Worm (Caenorhabditis elegans): ENCODE data around the gene rei-2.

The rei-2 gene

ce11 chrX:1122198-1122597, 34.2 kb upstream of the rei-2 start (continued):
- TF ChIP-seq ets-5 (GFP tag; IDR thresholded peaks at IDR 0.05) (no peak), nhr-85 (tag) (peak; percentile 77), ces-1 (GFP tag; optimal IDR thresholded peaks at IDR 0.05) (no peak), zip-4 (GFP tag; optimal IDR thresholded peaks at IDR 0.05) (no peak), lir-3 (tag; optimal IDR thresholded peaks at IDR 0.05; ENCODE audit: poor library complexity) (peak; percentile 30), grh-1 (GFP tag; IDR thresholded peaks at IDR 0.05) (no peak), tbx-2 (tag; optimal IDR thresholded peaks at IDR 0.05) (no peak), ceh-90 (tag; optimal IDR thresholded peaks at IDR 0.05) (no peak), vab-15 (tag; optimal IDR thresholded peaks at IDR 0.05) (peak; percentile 14), efl-1 (optimal IDR thresholded peaks at IDR 0.05) (no peak), efl-1 (GFP tag; optimal IDR thresholded peaks at IDR 0.05 in 1 of 2) (no peak), nhr-20 (tag; optimal IDR thresholded peaks at IDR 0.05) (peak; percentile 25), unc-62 (GFP tag; optimal IDR thresholded peaks at IDR 0.05) (no peak), elt-3 (tag; optimal IDR thresholded peaks at IDR 0.05) (peak in 1 of 6 experiments; percentile 55), lsy-2 (tag; optimal IDR thresholded peaks at IDR 0.05) (peak in 1 of 2 experiments; percentile 64), nhr-77 (tag; optimal IDR thresholded peaks at IDR 0.05) (no peak), ceh-88 (GFP tag; IDR thresholded peaks at IDR 0.05) (no peak), C16A3.4 (tag; optimal IDR thresholded peaks at IDR 0.05) (peak; percentile 58), blmp-1 (tag; optimal IDR thresholded peaks at IDR 0.05) (peak; percentile 55), nhr-12 (tag; optimal IDR thresholded peaks at IDR 0.05) (no peak), fkh-10 (GFP tag; optimal IDR thresholded peaks at IDR 0.05) (no peak), unc-130 (tag; optimal IDR thresholded peaks at IDR 0.05) (no peak), swsn-7 (tag; optimal IDR thresholded peaks at IDR 0.05) (no peak), ceh-63 (GFP tag; optimal IDR thresholded peaks at IDR 0.05) (no peak), ceh-82 (tag; optimal IDR thresholded peaks at IDR 0.05) (peak in 1 of 3 experiments; percentile 41), tlp-1 (tag; optimal IDR thresholded peaks at IDR 0.05) (no peak), pqm-1 (tag; optimal IDR thresholded peaks at IDR 0.05) (no peak), mab-9 (GFP tag; IDR thresholded peaks at IDR 0.05) (no peak), jun-1 (tag; optimal IDR thresholded peaks at IDR 0.05) (no peak), egl-27 (tag; optimal IDR thresholded peaks at IDR 0.05) (no peak), nhr-71 (tag; optimal IDR thresholded peaks at IDR 0.05) (peak; percentile 66), C34B4.2 (tag; optimal IDR thresholded peaks at IDR 0.05) (no peak), snpc-4 (tag; optimal IDR thresholded peaks at IDR 0.05) (no peak), pag-3 (tag; optimal IDR thresholded peaks at IDR 0.05; ENCODE audit: borderline replicate concordance, insufficient read depth) (peak; percentile 61), efl-3 (GFP tag; optimal IDR thresholded peaks at IDR 0.05) (no peak), sup-37 (GFP tag; optimal IDR thresholded peaks at IDR 0.05) (no peak), unc-30 (tag; optimal IDR thresholded peaks at IDR 0.05) (no peak), ztf-11 (tag; optimal IDR thresholded peaks at IDR 0.05) (no peak), sptf-1 (tag; optimal IDR thresholded peaks at IDR 0.05) (no peak), sox-4 (tag; optimal IDR thresholded peaks at IDR 0.05) (no peak), nhr-84 (tag; optimal IDR thresholded peaks at IDR 0.05) (no peak), rnt-1 (tag; optimal IDR thresholded peaks at IDR 0.05) (peak; percentile 59), fkh-4 (tag; optimal IDR thresholded peaks at IDR 0.05; ENCODE audit: borderline replicate concordance) (no peak), aly-2 (tag; optimal IDR thresholded peaks at IDR 0.05) (no peak), alr-1 (tag; optimal IDR thresholded peaks at IDR 0.05; ENCODE audit: borderline replicate concordance) (no peak), unc-98 (GFP tag; IDR thresholded peaks at IDR 0.05) (no peak), aha-1 (tag; optimal IDR thresholded peaks at IDR 0.05) (no peak), hlh-17 (GFP tag; optimal IDR thresholded peaks at IDR 0.05; ENCODE audit: borderline replicate concordance) (no peak), hpl-2 (GFP tag; optimal IDR thresholded peaks at IDR 0.05) (no peak), Y116A8C.19 (tag; optimal IDR thresholded peaks at IDR 0.05; ENCODE audit: borderline replicate concordance) (no peak), egl-13 (tag; optimal IDR thresholded peaks at IDR 0.05) (no peak), elt-2 (tag; optimal IDR thresholded peaks at IDR 0.05) (no peak), nhr-237 (tag; optimal IDR thresholded peaks at IDR 0.05) (no peak), mef-2 (tag; optimal IDR thresholded peaks at IDR 0.05) (no peak)

Measured in whole organism, L1 larva.